Worm (Caenorhabditis elegans) whole organism, L4 larva: ENCODE measurements around the gene srlf-31.
A peak's percentile ranks its signal among the peaks of the same experiment; 100 is the strongest.

Experiments
- ama-1 ChIP-seq: fragments of 150-350 bp; optimal IDR thresholded peaks from 2 replicates; lab custom pipeline; 2014; ENCODE audit warnings: inconsistent platforms, mixed read lengths
- ceh-44 ChIP-seq: fragments of 200-800 bp; sonication (Bioruptor generic); IDR thresholded peaks from 2 replicates; pipeline ENCODE4 v1.3.6; 2022; ENCODE audit warnings: missing genetic modification reagents, missing genetic modification characterization, missing compliant biosample characterization
- lim-7 ChIP-seq: fragments of 200-800 bp; sonication (Bioruptor generic); IDR thresholded peaks from 2 replicates; pipeline ENCODE4 v1.3.6; 2022; ENCODE audit warnings: missing genetic modification characterization, missing compliant biosample characterization
- lin-15B ChIP-seq: fragments of 150-350 bp; sonication (generic microtip); optimal IDR thresholded peaks from 3 replicates; lab custom pipeline; 2014; ENCODE audit warnings: missing biosample characterization, missing genetic modification characterization
- mes-2 ChIP-seq: sonication (generic microtip); optimal IDR thresholded peaks from 2 replicates; lab custom pipeline; 2016; ENCODE audit warnings: missing genotype, mild to moderate bottlenecking, missing genetic modification characterization, missing compliant biosample characterization; ENCODE audit not compliant: poor library complexity, severe bottlenecking
- nhr-28 ChIP-seq: fragments of 150-350 bp; optimal IDR thresholded peaks from 2 replicates; lab custom pipeline; 2014; ENCODE audit warnings: missing biosample characterization, missing genetic modification characterization
- php-3 ChIP-seq: fragments of 200-800 bp; sonication (Bioruptor generic); IDR thresholded peaks from 2 replicates; pipeline ENCODE4 v1.3.6; 2022; ENCODE audit warnings: missing genetic modification reagents, missing genetic modification characterization, missing compliant biosample characterization
- skn-1 ChIP-seq: fragments of 150-350 bp; optimal IDR thresholded peaks from 2 replicates; lab custom pipeline; 2014; ENCODE audit warnings: missing biosample characterization, missing genetic modification characterization
- snpc-4 ChIP-seq: fragments of 150-350 bp; optimal IDR thresholded peaks from 2 replicates; lab custom pipeline; 2014; ENCODE audit warnings: missing biosample characterization, missing genetic modification characterization
- unc-62 ChIP-seq, 3 experiments: fragments of 150-350 bp in 1 of 3; sonication (generic microtip); optimal IDR thresholded peaks in 2 of 3; peaks in 1 of 3; 1 replicate in 1 of 3; 2 replicates in 2 of 3; lab custom pipeline; 2014 to 2017; ENCODE audit warnings: missing biosample characterization in 3 of 3, missing genetic modification characterization in 3 of 3, missing genetic modification reagents in 3 of 3, missing genotype in 1 of 3
- ztf-11 ChIP-seq: fragments of 150-350 bp; optimal IDR thresholded peaks from 2 replicates; lab custom pipeline; 2014; ENCODE audit warnings: missing biosample characterization, missing genetic modification characterization

DNA sequence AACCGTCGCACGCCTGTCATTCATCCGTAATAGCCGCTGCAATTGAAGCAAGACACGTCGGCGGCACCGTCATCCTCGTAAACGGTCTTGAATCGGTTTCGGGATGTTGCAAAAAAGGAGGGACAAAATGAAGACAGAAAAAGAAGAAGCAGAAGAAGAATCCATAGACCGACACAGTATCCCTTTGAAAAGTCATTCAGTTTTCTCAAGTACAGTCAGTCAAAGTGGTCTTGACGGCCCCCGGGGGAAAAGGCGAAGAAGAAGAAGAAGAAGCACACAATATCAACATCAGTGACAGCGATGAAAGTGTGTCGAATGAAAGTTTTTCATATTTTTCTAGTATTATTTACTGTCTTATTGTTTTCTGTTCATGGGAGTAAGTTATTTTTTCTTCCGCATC is 44.7 kb downstream of the srlf-31 start, which contains the start of gene cutl-27:
- no peak for TF ChIP-seq ceh-44
- no peak for TF ChIP-seq ama-1 (lab: Kevin White, UChicago)
- TF ChIP-seq php-3 (GFP tag; lab: Robert Waterston, UW), result no peak
- no peak for TF ChIP-seq nhr-28 (tag; lab: Kevin White, UChicago)
- TF ChIP-seq lim-7, result no peak
- TF ChIP-seq lin-15B, result no peak
- TF ChIP-seq skn-1, result no peak
- no peak for TF ChIP-seq ztf-11 (tag; lab: Kevin White, UChicago)
- peak in 1 of 2 experiments; percentile 88 for TF ChIP-seq unc-62 (GFP tag; optimal IDR thresholded peaks at IDR 0.05 in 1 of 2; lab: Kevin White, UChicago)
- TF ChIP-seq unc-62 (tag; optimal IDR thresholded peaks at IDR 0.05; lab: Kevin White, UChicago), result no peak
- TF ChIP-seq mes-2 (tag; lab: Kevin White, UChicago), result no peak
- TF ChIP-seq snpc-4 (tag; lab: Kevin White, UChicago), result no peak
